Worm (Caenorhabditis elegans) whole organism, late embryonic: ENCODE results near the gene C48B4.11.

Experiments
- C38D4.7 ChIP-seq: fragments of 200-800 bp; sonication (Bioruptor generic); optimal IDR thresholded peaks from 2 replicates; lab custom pipeline; 2018; ENCODE audit warnings: mild to moderate bottlenecking, missing genetic modification characterization, moderate library complexity, missing compliant biosample characterization
- K02D7.2 ChIP-seq: sonication (generic microtip); optimal IDR thresholded peaks from 2 replicates; lab custom pipeline; 2017; ENCODE audit warnings: mild to moderate bottlenecking, missing genetic modification characterization, missing compliant biosample characterization
- K09A11.1 ChIP-seq: sonication (generic microtip); optimal IDR thresholded peaks from 2 replicates; lab custom pipeline; 2017; ENCODE audit warnings: antibody characterized with exemption, mild to moderate bottlenecking, missing genetic modification characterization, missing compliant biosample characterization; ENCODE audit not compliant: insufficient read depth
- Y22D7AL.16 ChIP-seq: sonication (generic microtip); optimal IDR thresholded peaks from 2 replicates; lab custom pipeline; 2016; ENCODE audit warnings: missing genetic modification characterization, missing compliant biosample characterization
- ahr-1 ChIP-seq: sonication (generic microtip); optimal IDR thresholded peaks from 2 replicates; lab custom pipeline; 2016; ENCODE audit warnings: missing genetic modification characterization, missing compliant biosample characterization
- ceh-18 ChIP-seq: sonication (generic microtip); optimal IDR thresholded peaks from 2 replicates; lab custom pipeline; 2016; ENCODE audit warnings: missing genetic modification characterization, missing compliant biosample characterization
- ceh-6 ChIP-seq: fragments of 200-800 bp; sonication (Bioruptor generic); optimal IDR thresholded peaks from 2 replicates; lab custom pipeline; 2018; ENCODE audit warnings: mild to moderate bottlenecking, missing genetic modification characterization, missing compliant biosample characterization
- che-1 ChIP-seq: sonication (generic microtip); optimal IDR thresholded peaks from 2 replicates; lab custom pipeline; 2016; ENCODE audit warnings: mild to moderate bottlenecking, missing genetic modification characterization, missing compliant biosample characterization
- dmd-4 ChIP-seq: sonication (generic microtip); optimal IDR thresholded peaks from 2 replicates; lab custom pipeline; 2016; ENCODE audit warnings: borderline replicate concordance, missing genetic modification characterization, missing compliant biosample characterization
- eyg-1 ChIP-seq: sonication (generic microtip); optimal IDR thresholded peaks from 2 replicates; lab custom pipeline; 2016; ENCODE audit warnings: missing genotype, missing genetic modification characterization, missing compliant biosample characterization
- fax-1 ChIP-seq: sonication (generic microtip); optimal IDR thresholded peaks from 2 replicates; lab custom pipeline; 2016; ENCODE audit warnings: missing genotype, missing genetic modification characterization, missing compliant biosample characterization
- fkh-10 ChIP-seq: fragments of 150-350 bp; optimal IDR thresholded peaks from 2 replicates; lab custom pipeline; 2014; ENCODE audit warnings: missing biosample characterization, missing genetic modification reagents, missing genetic modification characterization
- mec-3 ChIP-seq: sonication (generic microtip); optimal IDR thresholded peaks from 2 replicates; lab custom pipeline; 2016; ENCODE audit warnings: borderline replicate concordance, missing genetic modification characterization, missing compliant biosample characterization
- nhr-11 ChIP-seq: fragments of 150-350 bp; optimal IDR thresholded peaks from 2 replicates; lab custom pipeline; 2014; ENCODE audit warnings: missing biosample characterization, missing genetic modification characterization
- pag-3 ChIP-seq: sonication (generic microtip); optimal IDR thresholded peaks from 2 replicates; lab custom pipeline; 2016; ENCODE audit warnings: missing compliant biosample characterization, missing genetic modification characterization, borderline replicate concordance
- pat-9 ChIP-seq: fragments of 200-800 bp; sonication (Bioruptor generic); optimal IDR thresholded peaks from 2 replicates; lab custom pipeline; 2018; ENCODE audit warnings: mild to moderate bottlenecking, missing genetic modification characterization, moderate library complexity, missing compliant biosample characterization
- pha-2 ChIP-seq: sonication (generic microtip); optimal IDR thresholded peaks from 2 replicates; lab custom pipeline; 2017; ENCODE audit warnings: mild to moderate bottlenecking, missing genetic modification characterization, missing compliant biosample characterization
- pha-4 ChIP-seq: fragments of 150-350 bp; optimal IDR thresholded peaks from 2 replicates; lab custom pipeline; 2018; ENCODE audit warnings: missing biosample characterization, missing genetic modification reagents, missing genetic modification characterization
- ref-2 ChIP-seq: sonication (generic microtip); optimal IDR thresholded peaks from 2 replicates; lab custom pipeline; 2016; ENCODE audit warnings: missing genetic modification characterization, missing compliant biosample characterization
- sdc-2 ChIP-seq: sonication (generic microtip); optimal IDR thresholded peaks from 2 replicates; lab custom pipeline; 2016; ENCODE audit warnings: missing genotype, missing genetic modification characterization, missing compliant biosample characterization
- sox-2 ChIP-seq: fragments of 200-800 bp; sonication (Bioruptor generic); IDR thresholded peaks from 2 replicates; pipeline ENCODE4 v1.3.6; 2022; ENCODE audit warnings: missing genetic modification reagents, missing genetic modification characterization, missing compliant biosample characterization
- sox-4 ChIP-seq: sonication (generic microtip); optimal IDR thresholded peaks from 2 replicates; lab custom pipeline; 2017; ENCODE audit warnings: mild to moderate bottlenecking, missing genetic modification characterization, inconsistent platforms, missing compliant biosample characterization
- syd-9 ChIP-seq: sonication (generic microtip); optimal IDR thresholded peaks from 2 replicates; lab custom pipeline; 2016; ENCODE audit warnings: mild to moderate bottlenecking, missing genetic modification characterization, moderate library complexity, missing compliant biosample characterization
- tbx-7 ChIP-seq: sonication (generic microtip); optimal IDR thresholded peaks from 2 replicates; lab custom pipeline; 2016; ENCODE audit warnings: missing genotype, missing genetic modification characterization, missing compliant biosample characterization
- unc-86 ChIP-seq: sonication (generic microtip); optimal IDR thresholded peaks from 2 replicates; lab custom pipeline; 2016; ENCODE audit warnings: missing genetic modification characterization, missing compliant biosample characterization
- zip-5 ChIP-seq: sonication (generic microtip); optimal IDR thresholded peaks from 2 replicates; lab custom pipeline; 2016; ENCODE audit warnings: missing genetic modification characterization, missing compliant biosample characterization
- ztf-16 ChIP-seq: sonication (generic microtip); optimal IDR thresholded peaks from 2 replicates; lab custom pipeline; 2017; ENCODE audit warnings: missing genetic modification characterization, missing compliant biosample characterization

The C48B4.11 gene

DNA sequence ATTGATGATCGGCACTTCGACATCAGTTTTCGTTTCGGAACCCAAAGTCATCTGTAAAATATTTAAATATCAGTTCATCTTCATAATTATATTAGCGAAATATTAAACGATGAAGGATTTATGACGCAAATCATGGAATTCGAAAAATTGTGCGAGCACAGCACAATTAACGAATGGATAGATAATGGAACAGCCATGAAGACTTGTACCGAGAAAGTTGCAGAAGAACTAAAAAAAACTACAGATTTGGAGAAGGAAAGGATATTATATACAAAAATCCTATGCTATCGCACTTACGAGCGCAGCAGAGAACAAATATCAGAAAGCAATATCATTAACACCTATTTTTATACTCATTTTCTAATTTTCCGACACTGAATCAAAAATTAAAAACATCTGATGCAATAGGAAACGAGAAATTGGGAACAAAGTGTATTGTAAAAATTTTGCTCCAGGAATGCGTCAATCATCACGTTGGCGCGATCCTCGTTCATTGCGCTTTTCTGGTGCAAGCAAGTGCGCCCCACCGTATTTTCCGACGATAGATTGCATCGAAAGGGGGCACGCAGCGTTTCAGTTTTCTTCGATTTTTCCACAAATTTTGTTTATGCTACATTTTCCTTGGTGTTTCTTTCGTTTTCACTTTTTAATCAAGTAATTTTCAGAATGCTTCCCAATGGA lies 44.4 kb downstream of the C48B4.11 start, which contains the start of the genes clu-1 and prp-40 (continued):
- TF ChIP-seq tbx-7 (tag; lab: Kevin White, UChicago) (no peak), Y22D7AL.16 (tag; lab: Kevin White, UChicago) (no peak), eyg-1 (tag; lab: Kevin White, UChicago) (no peak), fkh-10 (GFP tag; lab: Kevin White, UChicago) (no peak), sox-2 (GFP tag; lab: Robert Waterston, UW) (no peak), unc-86 (tag; lab: Kevin White, UChicago) (no peak), K09A11.1 (no peak), ceh-18 (tag; lab: Kevin White, UChicago) (peak; percentile 67), pat-9 (tag; lab: Kevin White, UChicago) (no peak), pha-4 (no peak), dmd-4 (tag; lab: Kevin White, UChicago) (no peak), syd-9 (tag; lab: Kevin White, UChicago) (no peak), K02D7.2 (tag; lab: Kevin White, UChicago) (no peak), ztf-16 (tag; lab: Kevin White, UChicago) (no peak), ceh-6 (GFP tag; lab: Kevin White, UChicago) (no peak), fax-1 (tag; lab: Kevin White, UChicago) (no peak), pha-2 (tag; lab: Kevin White, UChicago) (no peak)

DNA sequence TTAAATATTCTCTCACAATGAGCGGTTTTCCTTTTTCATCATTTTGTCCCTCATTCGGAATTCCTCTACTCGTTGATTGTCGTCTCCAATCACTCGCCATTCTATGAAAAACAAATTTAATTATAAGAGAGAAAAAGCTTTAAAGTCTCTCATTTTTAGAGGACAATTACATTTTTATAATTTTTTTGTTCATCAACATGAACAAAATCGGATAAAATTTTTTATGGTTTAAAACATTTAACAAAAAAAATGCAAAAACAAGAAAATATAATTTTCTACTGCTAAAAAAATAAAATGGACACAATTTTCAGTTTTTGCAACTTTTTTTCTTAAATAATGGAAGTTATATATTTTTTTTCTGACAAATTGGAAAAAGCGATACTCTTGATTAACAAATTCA lies 49.8 kb downstream of the C48B4.11 start, which contains the start of gene F55H2.7:
F55H2.7 (minus strand) TSS at position 101 of the 400 bp plus-strand sequence.
- TF ChIP-seq ref-2 (tag; lab: Kevin White, UChicago) (no peak), C38D4.7 (GFP tag; lab: Kevin White, UChicago) (no peak), sdc-2 (tag; lab: Kevin White, UChicago) (no peak), nhr-11 (tag; lab: Kevin White, UChicago) (no peak), K02D7.2 (tag; lab: Kevin White, UChicago) (no peak), K09A11.1 (no peak), ahr-1 (tag; lab: Kevin White, UChicago) (no peak), pag-3 (tag; lab: Kevin White, UChicago) (no peak), zip-5 (tag; lab: Kevin White, UChicago) (no peak), sox-4 (tag; lab: Kevin White, UChicago) (no peak), che-1 (tag; lab: Kevin White, UChicago) (no peak), mec-3 (no peak)
